Fruit fly (Drosophila melanogaster): Measurements from ENCODE around the gene CG34288.

- no peak for TF ChIP-seq Dfd (GFP tag; optimal IDR thresholded peaks at IDR 0.05)
- no peak for TF ChIP-seq psq (GFP tag; optimal IDR thresholded peaks at IDR 0.05)
- TF ChIP-seq Dif (GFP tag; optimal IDR thresholded peaks at IDR 0.05; ENCODE audit: partially characterized antibody), result peak; percentile 15
- TF ChIP-seq Hnf4 (GFP tag; optimal IDR thresholded peaks at IDR 0.05), result no peak
Measured at dm6 chr3R:22420911-22421310, 26.2 kb downstream of the CG34288 start, which contains the start of the genes Nop56 and mats.
